Fruit fly (Drosophila melanogaster) whole organism, embryonic: Measurements from ENCODE around the gene snk.

Experiments used
- Ada2b ChIP-seq: fragments of 200-800 bp; sonication (Bioruptor generic); IDR thresholded peaks from 2 replicates; pipeline ENCODE4 v1.3.6; 2022; ENCODE audit warnings: missing biosample characterization, missing genetic modification characterization
- Atf6 ChIP-seq: fragments of 200-800 bp; sonication (Bioruptor generic); IDR thresholded peaks from 2 replicates; pipeline ENCODE4 v1.3.6; 2022; ENCODE audit warnings: missing biosample characterization, missing genetic modification characterization
- Awh ChIP-seq: fragments of 200-800 bp; sonication (Bioruptor generic); IDR thresholded peaks from 2 replicates; pipeline ENCODE4, ENCODE4 v1.3.6; 2022; ENCODE audit warnings: missing biosample characterization, missing genetic modification characterization
- CG10321 ChIP-seq: fragments of 200-800 bp; sonication (Bioruptor generic); IDR thresholded peaks from 2 replicates; pipeline ENCODE4 v1.3.6; 2022; ENCODE audit warnings: missing biosample characterization, missing genetic modification characterization
- CG10431 ChIP-seq: fragments of 200-800 bp; sonication (Bioruptor generic); optimal IDR thresholded peaks from 3 replicates; lab custom pipeline; 2018; ENCODE audit warnings: missing biosample characterization, mild to moderate bottlenecking, missing genetic modification characterization
- CG10462 ChIP-seq: fragments of 200-800 bp; sonication (Bioruptor generic); optimal IDR thresholded peaks from 2 replicates; lab custom pipeline; 2016; ENCODE audit warnings: missing biosample characterization, missing genetic modification characterization
- CG12219 ChIP-seq: fragments of 200-800 bp; sonication (Bioruptor generic); optimal IDR thresholded peaks from 3 replicates; lab custom pipeline; 2018; ENCODE audit warnings: missing biosample characterization, mild to moderate bottlenecking, missing genetic modification characterization
- CG14667 ChIP-seq: fragments of 200-800 bp; sonication (Bioruptor generic); IDR thresholded peaks from 2 replicates; pipeline ENCODE4 v1.3.6; 2022; ENCODE audit warnings: missing biosample characterization, missing genetic modification characterization
- CG14710 ChIP-seq: fragments of 200-800 bp; sonication (Bioruptor generic); optimal IDR thresholded peaks from 3 replicates; lab custom pipeline; 2019; ENCODE audit warnings: missing biosample characterization, mild to moderate bottlenecking, missing genetic modification characterization, moderate library complexity
- CG15479 ChIP-seq: fragments of 200-800 bp; sonication (Bioruptor generic); optimal IDR thresholded peaks from 3 replicates; lab custom pipeline; 2019; ENCODE audit warnings: missing biosample characterization, mild to moderate bottlenecking, missing genetic modification characterization, moderate library complexity
- CG15601 ChIP-seq: fragments of 200-800 bp; sonication (Bioruptor generic); optimal IDR thresholded peaks from 3 replicates; lab custom pipeline; 2019; ENCODE audit warnings: missing biosample characterization, mild to moderate bottlenecking, missing genetic modification characterization, moderate library complexity
- CG1647 ChIP-seq: fragments of 200-800 bp; sonication (Bioruptor generic); optimal IDR thresholded peaks from 3 replicates; lab custom pipeline; 2016; ENCODE audit warnings: missing biosample characterization, missing genetic modification characterization
- CG17359 ChIP-seq: fragments of 200-800 bp; sonication (Bioruptor generic); optimal IDR thresholded peaks from 3 replicates; lab custom pipeline; 2018; ENCODE audit warnings: missing biosample characterization, mild to moderate bottlenecking, missing genetic modification characterization, moderate library complexity
- CG17385 ChIP-seq: fragments of 200-800 bp; sonication (Bioruptor generic); optimal IDR thresholded peaks from 3 replicates; lab custom pipeline; 2018; ENCODE audit warnings: missing biosample characterization, mild to moderate bottlenecking, missing genetic modification characterization
- CG17912 ChIP-seq: fragments of 200-800 bp; sonication (Bioruptor generic); optimal IDR thresholded peaks from 2 replicates; lab custom pipeline; 2018; ENCODE audit warnings: missing biosample characterization, mild to moderate bottlenecking, missing genetic modification characterization
- CG2202 ChIP-seq: fragments of 200-800 bp; sonication (Bioruptor generic); optimal IDR thresholded peaks from 2 replicates; lab custom pipeline; 2018; ENCODE audit warnings: missing biosample characterization, mild to moderate bottlenecking, missing genetic modification characterization
- CG6813 ChIP-seq: fragments of 200-800 bp; sonication (Bioruptor generic); optimal IDR thresholded peaks from 2 replicates; lab custom pipeline; 2017; ENCODE audit warnings: missing biosample characterization, missing genetic modification characterization, mild to moderate bottlenecking, moderate library complexity, missing genetic modification reagents
- CG8359 ChIP-seq: fragments of 200-800 bp; sonication (Bioruptor generic); optimal IDR thresholded peaks from 2 replicates; lab custom pipeline; 2017; ENCODE audit warnings: missing biosample characterization, mild to moderate bottlenecking, missing genetic modification characterization, borderline replicate concordance
- CG8388 ChIP-seq: fragments of 200-800 bp; sonication (Bioruptor generic); optimal IDR thresholded peaks from 2 replicates; lab custom pipeline; 2019; ENCODE audit warnings: missing biosample characterization, mild to moderate bottlenecking, missing genetic modification characterization, moderate library complexity
- CG9727 ChIP-seq: fragments of 200-800 bp; sonication (Bioruptor generic); optimal IDR thresholded peaks from 3 replicates; lab custom pipeline; 2017; ENCODE audit warnings: missing biosample characterization, mild to moderate bottlenecking, missing genetic modification characterization
- CrebB ChIP-seq: fragments of 200-800 bp; sonication (Bioruptor generic); optimal IDR thresholded peaks from 3 replicates; lab custom pipeline; 2018; ENCODE audit warnings: missing biosample characterization, mild to moderate bottlenecking, missing genetic modification characterization
- D ChIP-seq, 2 experiments: fragments of 200-800 bp in 1 of 2; fragments of >200 bp in 1 of 2; sonication (Bioruptor generic) in 1 of 2; optimal IDR thresholded peaks; 2 replicates in 1 of 2; 3 replicates in 1 of 2; lab custom pipeline; 2017; ENCODE audit warnings: mild to moderate bottlenecking in 1 of 2, missing biosample characterization in 1 of 2, missing genetic modification characterization in 1 of 2, missing genetic modification reagents in 1 of 2
- Dek ChIP-seq: fragments of 200-800 bp; sonication (Bioruptor generic); optimal IDR thresholded peaks from 3 replicates; lab custom pipeline; 2019; ENCODE audit warnings: missing biosample characterization, mild to moderate bottlenecking, missing genetic modification characterization, moderate library complexity
- Ets97D ChIP-seq: fragments of 200-800 bp; sonication (Bioruptor generic); optimal IDR thresholded peaks from 3 replicates; lab custom pipeline; 2016; ENCODE audit warnings: missing biosample characterization, missing genetic modification characterization
- H2.0 ChIP-seq: fragments of 200-800 bp; sonication (Bioruptor generic); IDR thresholded peaks from 2 replicates; pipeline ENCODE4 v1.3.6; 2022; ENCODE audit warnings: missing biosample characterization, missing genetic modification characterization
- HLH3B ChIP-seq: fragments of 200-800 bp; sonication (Bioruptor generic); IDR thresholded peaks from 2 replicates; pipeline ENCODE4 v1.3.6; 2022; ENCODE audit warnings: missing biosample characterization, missing genetic modification characterization
- HLHmδ ChIP-seq: fragments of 200-800 bp; sonication (Bioruptor generic); optimal IDR thresholded peaks from 2 replicates; lab custom pipeline; 2018; ENCODE audit warnings: missing biosample characterization, mild to moderate bottlenecking, missing genetic modification characterization, moderate library complexity
- Jarid2 ChIP-seq: fragments of 200-800 bp; sonication (Bioruptor generic); optimal IDR thresholded peaks from 3 replicates; lab custom pipeline; 2017; ENCODE audit warnings: mild to moderate bottlenecking, missing biosample characterization, missing genetic modification reagents, missing genetic modification characterization
- Lhr ChIP-seq: fragments of 200-800 bp; sonication (Bioruptor generic); optimal IDR thresholded peaks from 3 replicates; lab custom pipeline; 2017; ENCODE audit warnings: mild to moderate bottlenecking, missing biosample characterization, missing genetic modification reagents, missing genetic modification characterization
- MBD-R2 ChIP-seq: fragments of 200-800 bp; sonication (Bioruptor generic); IDR thresholded peaks from 2 replicates; pipeline ENCODE4 v1.3.6; 2022; ENCODE audit warnings: missing biosample characterization, missing genetic modification characterization
- Nf-YA ChIP-seq: fragments of 200-800 bp; sonication (Bioruptor generic); IDR thresholded peaks from 2 replicates; pipeline ENCODE4 v1.3.6; 2022; ENCODE audit warnings: missing biosample characterization, missing genetic modification characterization
- Ptx1 ChIP-seq: fragments of 200-800 bp; sonication (Bioruptor generic); IDR thresholded peaks from 2 replicates; pipeline ENCODE4 v1.3.6; 2022; ENCODE audit warnings: missing biosample characterization, missing genetic modification characterization
- Six4 ChIP-seq: fragments of 200-800 bp; sonication (Bioruptor generic); optimal IDR thresholded peaks from 2 replicates; lab custom pipeline; 2016; ENCODE audit warnings: missing biosample characterization, missing genetic modification characterization
- Sry-δ ChIP-seq: fragments of 200-800 bp; sonication (Bioruptor generic); optimal IDR thresholded peaks from 2 replicates; lab custom pipeline; 2016; ENCODE audit warnings: missing biosample characterization, missing genetic modification characterization
- bsh ChIP-seq, 2 experiments: fragments of 200-800 bp; sonication (Bioruptor generic); optimal IDR thresholded peaks; 2 replicates each; lab custom pipeline; 2017 to 2018; ENCODE audit warnings: mild to moderate bottlenecking in 2 of 2, missing biosample characterization in 2 of 2, missing genetic modification characterization in 2 of 2, moderate library complexity in 1 of 2
- ftz-f1 ChIP-seq: fragments of 200-800 bp; sonication (Bioruptor generic); optimal IDR thresholded peaks from 2 replicates; lab custom pipeline; 2016; ENCODE audit warnings: missing biosample characterization, missing genetic modification characterization
- hb ChIP-seq: fragments of 200-800 bp; sonication (Bioruptor generic); IDR thresholded peaks from 3 replicates; pipeline ENCODE4 v1.3.6; 2022; ENCODE audit warnings: missing biosample characterization, missing genetic modification characterization; ENCODE audit not compliant: partially characterized antibody
- ken ChIP-seq: fragments of 200-800 bp; sonication (Bioruptor generic); IDR thresholded peaks from 3 replicates; pipeline ENCODE4 v1.3.6; 2022; ENCODE audit warnings: missing biosample characterization, missing genetic modification characterization
- lab ChIP-seq: fragments of 200-800 bp; sonication (Bioruptor generic); optimal IDR thresholded peaks from 3 replicates; lab custom pipeline; 2017; ENCODE audit warnings: missing biosample characterization, missing genetic modification characterization, mild to moderate bottlenecking, moderate library complexity, missing genetic modification reagents
- org-1 ChIP-seq: fragments of 200-800 bp; sonication (Bioruptor generic); optimal IDR thresholded peaks from 2 replicates; lab custom pipeline; 2017; ENCODE audit warnings: missing biosample characterization, missing genetic modification characterization
- phol ChIP-seq: fragments of 200-800 bp; sonication (Bioruptor generic); optimal IDR thresholded peaks from 3 replicates; lab custom pipeline; 2018; ENCODE audit warnings: missing biosample characterization, mild to moderate bottlenecking, missing genetic modification characterization, moderate library complexity
- schlank ChIP-seq: fragments of 200-800 bp; sonication (Bioruptor generic); optimal IDR thresholded peaks from 2 replicates; lab custom pipeline; 2018; ENCODE audit warnings: missing biosample characterization, mild to moderate bottlenecking, missing genetic modification characterization
- scrt ChIP-seq: fragments of 200-800 bp; sonication (Bioruptor generic); optimal IDR thresholded peaks from 2 replicates; lab custom pipeline; 2018; ENCODE audit warnings: missing biosample characterization, mild to moderate bottlenecking, missing genetic modification characterization, moderate library complexity
- sd ChIP-seq: fragments of 200-800 bp; sonication (Bioruptor generic); optimal IDR thresholded peaks from 3 replicates; lab custom pipeline; 2018; ENCODE audit warnings: missing biosample characterization, mild to moderate bottlenecking, missing genetic modification characterization, moderate library complexity
- sens ChIP-seq: fragments of 200-800 bp; sonication (Bioruptor generic); peaks from one replicate; lab custom pipeline; 2016; ENCODE audit warnings: missing biosample characterization, missing genetic modification characterization
- sob ChIP-seq: fragments of 200-800 bp; sonication (Bioruptor generic); IDR thresholded peaks from 2 replicates; pipeline ENCODE4 v1.3.6; 2022; ENCODE audit warnings: missing biosample characterization, missing genetic modification characterization
- sr ChIP-seq: fragments of 200-800 bp; sonication (Bioruptor generic); IDR thresholded peaks from 3 replicates; pipeline ENCODE4 v1.3.6; 2022; ENCODE audit warnings: missing biosample characterization, missing genetic modification characterization
- zfh1 ChIP-seq: fragments of 200-800 bp; sonication (Bioruptor generic); IDR thresholded peaks from 3 replicates; pipeline ENCODE4 v1.3.6; 2022; ENCODE audit warnings: missing biosample characterization, missing genetic modification characterization

Gene snk

dm6 chr3R:13032975-13033445, 9.6 kb downstream of the snk start (continued):
- peak; percentile 69 for TF ChIP-seq CG17359 (tag; lab: Kevin White, UChicago)
- TF ChIP-seq HLH3B, result peak; percentile 12; the same call in 1 of the 2 replicates
- TF ChIP-seq schlank (tag; lab: Kevin White, UChicago), result peak; percentile 29
- peak; percentile 1 for TF ChIP-seq phol (tag; lab: Kevin White, UChicago)
- TF ChIP-seq sob, result peak; percentile 51; the same call in 1 of the 2 replicates
- no peak for TF ChIP-seq CG2202
- peak; percentile 3 for TF ChIP-seq CG8388 (GFP tag; lab: Kevin White, UChicago)
- peak; percentile 1 for TF ChIP-seq Sry-δ (GFP tag; lab: Kevin White, UChicago)
- peak; percentile 31 for TF ChIP-seq CG17912 (GFP tag; lab: Kevin White, UChicago)
- TF ChIP-seq sr (GFP tag; lab: Robert Waterston, UW), result 0 out of 3 replicates have a peak, but pooled peaks have one; percentile 32
- peak; percentile 45 for TF ChIP-seq CG9727
- peak; percentile 86 for TF ChIP-seq CG15479
- TF ChIP-seq Lhr (GFP tag; lab: Kevin White, UChicago), result peak; percentile 12
- 0 out of 3 replicates have a peak, but pooled peaks have one; percentile 39 for TF ChIP-seq ken
- no peak for TF ChIP-seq Atf6 (GFP tag; lab: Robert Waterston, UW)
- TF ChIP-seq scrt (GFP tag; lab: Kevin White, UChicago), result peak; percentile 42
- TF ChIP-seq ftz-f1 (GFP tag; lab: Kevin White, UChicago), result no peak
- TF ChIP-seq hb (GFP tag; lab: Robert Waterston, UW), result no peak
- TF ChIP-seq CG14710, result peak; percentile 27
- peak in 1 of 2 experiments; percentile 39 for TF ChIP-seq bsh (GFP tag; optimal IDR thresholded peaks at IDR 0.05; lab: Kevin White, UChicago)
- TF ChIP-seq Ada2b (GFP tag; lab: Robert Waterston, UW), result 0 out of 2 replicates have a peak, but pooled peaks have one; percentile 6
- peak; percentile 9 for TF ChIP-seq CG17385
- no peak for TF ChIP-seq CG10431 (GFP tag; lab: Kevin White, UChicago)
- no peak for TF ChIP-seq H2.0 (GFP tag; lab: Robert Waterston, UW)
- TF ChIP-seq sens (GFP tag; lab: Kevin White, UChicago), result peak; percentile 86
- no peak for TF ChIP-seq D (optimal IDR thresholded peaks at IDR 0.05; lab: Kevin White, UChicago)
- peak; percentile 44 for TF ChIP-seq D (GFP tag; optimal IDR thresholded peaks at IDR 0.05; lab: Kevin White, UChicago)
- 0 out of 2 replicates have a peak, but pooled peaks have one; percentile 29 for TF ChIP-seq CG10321 (GFP tag; lab: Robert Waterston, UW)
- TF ChIP-seq Jarid2, result peak; percentile 46
- TF ChIP-seq CG1647, result peak; percentile 5
- TF ChIP-seq CG14667 (GFP tag; lab: Robert Waterston, UW), result no peak
- TF ChIP-seq Ptx1 (GFP tag; lab: Robert Waterston, UW), result peak; percentile 36; the same call in 1 of the 2 replicates
- TF ChIP-seq CG10462, result no peak
- peak; percentile 25 for TF ChIP-seq HLHmδ (GFP tag; lab: Kevin White, UChicago)
- TF ChIP-seq CG12219 (GFP tag; lab: Kevin White, UChicago), result peak; percentile 18
- TF ChIP-seq MBD-R2, result peak; percentile 23; the same call in 1 of the 2 replicates
- TF ChIP-seq Six4 (GFP tag; lab: Kevin White, UChicago), result peak; percentile 2
- peak; percentile 19 for TF ChIP-seq Dek (tag; lab: Kevin White, UChicago)
- TF ChIP-seq sd (tag; lab: Kevin White, UChicago), result peak; percentile 23
- peak; percentile 39 for TF ChIP-seq org-1 (GFP tag; lab: Kevin White, UChicago)
- TF ChIP-seq CG15601, result no peak
- 0 out of 2 replicates have a peak, but pooled peaks have one; percentile 12 for TF ChIP-seq Nf-YA (GFP tag; lab: Robert Waterston, UW)
- peak; percentile 72 for TF ChIP-seq CG6813 (GFP tag; lab: Kevin White, UChicago)
- peak; percentile 57; the same call in 1 of the 2 replicates for TF ChIP-seq Awh
- peak; percentile 45 for TF ChIP-seq CG8359 (GFP tag; lab: Kevin White, UChicago)
- TF ChIP-seq zfh1, result 0 out of 3 replicates have a peak, but pooled peaks have one; percentile 28
- peak; percentile 20 for TF ChIP-seq Ets97D (GFP tag; lab: Kevin White, UChicago)
- TF ChIP-seq lab (GFP tag; lab: Kevin White, UChicago), result peak; percentile 83
- peak; percentile 26 for TF ChIP-seq CrebB (tag; lab: Kevin White, UChicago)
